Fruit fly (Drosophila melanogaster) whole organism, prepupa: ENCODE measurements around the gene CG7384.
A peak's percentile ranks its signal among the peaks of the same experiment; 100 is the strongest.

Experiments
- Blimp-1 ChIP-seq: fragments of 200-800 bp; sonication (Bioruptor generic); optimal IDR thresholded peaks from 3 replicates; lab custom pipeline; 2017; ENCODE audit warnings: missing biosample characterization, missing genetic modification characterization, mild to moderate bottlenecking, moderate library complexity, missing genetic modification reagents
- CG10631 ChIP-seq: fragments of 200-800 bp; sonication (Bioruptor generic); optimal IDR thresholded peaks from 2 replicates; lab custom pipeline; 2016; ENCODE audit warnings: missing biosample characterization, missing genetic modification characterization
- CG11902 ChIP-seq: fragments of 200-800 bp; sonication (Bioruptor generic); optimal IDR thresholded peaks from 3 replicates; lab custom pipeline; 2016; ENCODE audit warnings: missing biosample characterization, missing genetic modification characterization
- CG1621 ChIP-seq: fragments of 200-800 bp; sonication (Bioruptor generic); optimal IDR thresholded peaks from 3 replicates; lab custom pipeline; 2018; ENCODE audit warnings: missing biosample characterization, mild to moderate bottlenecking, missing genetic modification characterization
- CG16779 ChIP-seq: fragments of 200-800 bp; sonication (Bioruptor generic); optimal IDR thresholded peaks from 3 replicates; lab custom pipeline; 2017; ENCODE audit warnings: missing biosample characterization, mild to moderate bottlenecking, missing genetic modification characterization
- CG3032 ChIP-seq: fragments of 200-800 bp; optimal IDR thresholded peaks from 2 replicates; lab custom pipeline; 2019; ENCODE audit warnings: missing biosample characterization, mild to moderate bottlenecking, missing genetic modification characterization, moderate library complexity
- CG31627 ChIP-seq: fragments of 200-800 bp; sonication (Bioruptor generic); optimal IDR thresholded peaks from 3 replicates; lab custom pipeline; 2016; ENCODE audit warnings: missing biosample characterization, missing genetic modification characterization
- CG34406 ChIP-seq: fragments of 200-800 bp; sonication (Bioruptor generic); optimal IDR thresholded peaks from 3 replicates; lab custom pipeline; 2016; ENCODE audit warnings: missing biosample characterization, missing genetic modification characterization
- CG3919 ChIP-seq: fragments of 200-800 bp; sonication (Bioruptor generic); optimal IDR thresholded peaks from 3 replicates; lab custom pipeline; 2016; ENCODE audit warnings: missing biosample characterization, missing genetic modification characterization
- CG4318 ChIP-seq: fragments of 200-800 bp; sonication (Bioruptor generic); optimal IDR thresholded peaks from 3 replicates; lab custom pipeline; 2017; ENCODE audit warnings: missing biosample characterization, mild to moderate bottlenecking, missing genetic modification characterization
- CG6163 ChIP-seq: fragments of 200-800 bp; sonication (Bioruptor generic); IDR thresholded peaks from 3 replicates; pipeline ENCODE4 v1.3.6; 2022; ENCODE audit warnings: missing biosample characterization, missing genetic modification characterization
- CG6276 ChIP-seq: fragments of 200-800 bp; sonication (Bioruptor generic); optimal IDR thresholded peaks from 2 replicates; lab custom pipeline; 2017; ENCODE audit warnings: missing biosample characterization, mild to moderate bottlenecking, missing genetic modification characterization
- CG6792 ChIP-seq: fragments of 200-800 bp; sonication (Bioruptor generic); optimal IDR thresholded peaks from 3 replicates; lab custom pipeline; 2016; ENCODE audit warnings: missing biosample characterization, missing genetic modification characterization
- CG6808 ChIP-seq: fragments of 200-800 bp; sonication (Bioruptor generic); optimal IDR thresholded peaks from 3 replicates; lab custom pipeline; 2017; ENCODE audit warnings: missing biosample characterization, missing genetic modification characterization, mild to moderate bottlenecking, moderate library complexity, missing genetic modification reagents
- CG8119 ChIP-seq: fragments of 200-800 bp; sonication (Bioruptor generic); IDR thresholded peaks from 3 replicates; pipeline ENCODE4 v1.3.6; 2022; ENCODE audit warnings: missing biosample characterization, missing genetic modification characterization
- CG8632 ChIP-seq: fragments of 200-800 bp; sonication (Bioruptor generic); optimal IDR thresholded peaks from 3 replicates; lab custom pipeline; 2016; ENCODE audit warnings: missing biosample characterization, missing genetic modification characterization
- Eip75B ChIP-seq: fragments of 200-800 bp; sonication (Bioruptor generic); optimal IDR thresholded peaks from 3 replicates; lab custom pipeline; 2016; ENCODE audit warnings: missing biosample characterization, missing genetic modification characterization
- Eip78C ChIP-seq: fragments of 200-800 bp; sonication (Bioruptor generic); peaks from one replicate; lab custom pipeline; 2016; ENCODE audit warnings: missing biosample characterization, missing genetic modification characterization
- Eip93F ChIP-seq: fragments of 200-800 bp; sonication (Bioruptor generic); optimal IDR thresholded peaks from 2 replicates; lab custom pipeline; 2016; ENCODE audit warnings: missing biosample characterization, mild to moderate bottlenecking, missing genetic modification characterization
- Ets96B ChIP-seq: fragments of 200-800 bp; optimal IDR thresholded peaks from 2 replicates; lab custom pipeline; 2019; ENCODE audit warnings: missing biosample characterization, mild to moderate bottlenecking, missing genetic modification characterization, moderate library complexity
- Hr39 ChIP-seq: fragments of 200-800 bp; sonication (Bioruptor generic); optimal IDR thresholded peaks from 2 replicates; lab custom pipeline; 2016; ENCODE audit warnings: missing biosample characterization, missing genetic modification characterization
- Hr4 ChIP-seq: fragments of 200-800 bp; sonication (Bioruptor generic); optimal IDR thresholded peaks from 3 replicates; lab custom pipeline; 2016; ENCODE audit warnings: missing biosample characterization, missing genetic modification characterization
- Lpt ChIP-seq: fragments of 200-800 bp; sonication (Bioruptor generic); optimal IDR thresholded peaks from 3 replicates; lab custom pipeline; 2016; ENCODE audit warnings: missing biosample characterization, missing genetic modification characterization
- Smox ChIP-seq: fragments of 200-800 bp; sonication (Bioruptor generic); optimal IDR thresholded peaks from 3 replicates; lab custom pipeline; 2016; ENCODE audit warnings: missing biosample characterization, missing genetic modification characterization
- Sox14 ChIP-seq: fragments of 200-800 bp; sonication (Bioruptor generic); optimal IDR thresholded peaks from 3 replicates; lab custom pipeline; 2016; ENCODE audit warnings: missing biosample characterization, missing genetic modification characterization
- cyc ChIP-seq: fragments of 200-800 bp; sonication (Bioruptor generic); optimal IDR thresholded peaks from 3 replicates; lab custom pipeline; 2016; ENCODE audit warnings: missing biosample characterization, missing genetic modification characterization
- eg ChIP-seq: fragments of 200-800 bp; sonication (Bioruptor generic); IDR thresholded peaks from 3 replicates; pipeline ENCODE4 v1.3.6; 2022; ENCODE audit warnings: missing biosample characterization, missing genetic modification characterization
- esn ChIP-seq: fragments of 200-800 bp; sonication (Bioruptor generic); optimal IDR thresholded peaks from 2 replicates; lab custom pipeline; 2016; ENCODE audit warnings: missing biosample characterization, mild to moderate bottlenecking, missing genetic modification characterization, moderate library complexity
- fd59A ChIP-seq: fragments of 200-800 bp; sonication (Bioruptor generic); optimal IDR thresholded peaks from 2 replicates; lab custom pipeline; 2017; ENCODE audit warnings: missing biosample characterization, mild to moderate bottlenecking, missing genetic modification characterization, missing genetic modification reagents
- fd85E ChIP-seq: fragments of 200-800 bp; sonication (Bioruptor generic); optimal IDR thresholded peaks from 3 replicates; lab custom pipeline; 2016; ENCODE audit warnings: missing biosample characterization, missing genetic modification characterization
- lz ChIP-seq: fragments of 200-800 bp; sonication (Bioruptor generic); optimal IDR thresholded peaks from 3 replicates; lab custom pipeline; 2016; ENCODE audit warnings: missing biosample characterization, missing genetic modification characterization
- net ChIP-seq: fragments of 200-800 bp; sonication (Bioruptor generic); optimal IDR thresholded peaks from 3 replicates; lab custom pipeline; 2016; ENCODE audit warnings: missing biosample characterization, missing genetic modification characterization
- pdm3 ChIP-seq: fragments of 200-800 bp; sonication (Bioruptor generic); optimal IDR thresholded peaks from 3 replicates; lab custom pipeline; 2016; ENCODE audit warnings: missing biosample characterization, missing genetic modification characterization
- salr ChIP-seq, 2 experiments: fragments of 200-800 bp; sonication (Bioruptor generic); optimal IDR thresholded peaks; 3 replicates each; lab custom pipeline; 2016 to 2018; ENCODE audit warnings: missing biosample characterization in 2 of 2, missing genetic modification characterization in 2 of 2, mild to moderate bottlenecking in 1 of 2
- spab ChIP-seq: fragments of 200-800 bp; sonication (Bioruptor generic); optimal IDR thresholded peaks from 2 replicates; lab custom pipeline; 2017; ENCODE audit warnings: missing biosample characterization, mild to moderate bottlenecking, missing genetic modification characterization, missing genetic modification reagents
- ss ChIP-seq, 2 experiments: fragments of 200-800 bp; sonication (Bioruptor generic); optimal IDR thresholded peaks; 2 replicates in 1 of 2; 3 replicates in 1 of 2; lab custom pipeline; 2017 to 2018; ENCODE audit warnings: mild to moderate bottlenecking in 2 of 2, missing biosample characterization in 2 of 2, missing genetic modification characterization in 2 of 2, moderate library complexity in 1 of 2
- svp ChIP-seq: fragments of 200-800 bp; sonication (Bioruptor generic); peaks from one replicate; lab custom pipeline; 2016; ENCODE audit warnings: missing biosample characterization, missing genetic modification characterization
- topi ChIP-seq: fragments of 200-800 bp; sonication (Bioruptor generic); optimal IDR thresholded peaks from 3 replicates; lab custom pipeline; 2016; ENCODE audit warnings: missing biosample characterization, missing genetic modification characterization
- vri ChIP-seq: fragments of 200-800 bp; sonication (Bioruptor generic); optimal IDR thresholded peaks from 3 replicates; lab custom pipeline; 2016; ENCODE audit warnings: missing biosample characterization, mild to moderate bottlenecking, missing genetic modification characterization

Gene CG7384

DNA sequence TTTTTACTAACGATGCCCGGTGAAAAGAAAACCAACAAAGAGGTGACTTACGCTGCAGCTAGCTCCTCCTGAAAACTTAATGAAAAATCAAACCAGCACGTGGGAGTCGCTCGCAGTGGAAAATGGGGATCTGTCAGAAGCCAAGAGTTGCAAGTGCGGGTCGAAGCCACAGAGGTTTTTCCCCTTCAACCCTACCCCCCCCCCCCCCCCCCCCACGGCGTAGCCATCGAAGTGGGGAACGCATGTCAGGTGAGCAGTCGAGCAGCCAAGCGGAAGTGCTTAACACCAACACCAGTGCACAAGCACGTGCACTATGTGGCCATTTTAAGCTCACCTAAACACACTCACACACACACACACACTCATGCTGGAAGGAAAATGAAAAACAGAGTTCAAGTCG lies 29.1 kb upstream of the CG7384 start:
- TF ChIP-seq Hr39 (GFP tag; lab: Kevin White, UChicago) = no peak
- TF ChIP-seq fd59A (GFP tag; lab: Kevin White, UChicago) = no peak
- TF ChIP-seq eg (GFP tag; lab: Robert Waterston, UW) = no peak
- no peak for TF ChIP-seq topi (GFP tag; lab: Kevin White, UChicago)
- no peak for TF ChIP-seq Blimp-1 (GFP tag; lab: Kevin White, UChicago)
- no peak for TF ChIP-seq Lpt
- no peak for TF ChIP-seq Eip93F (GFP tag; lab: Kevin White, UChicago)
- no peak for TF ChIP-seq CG1621 (tag; lab: Kevin White, UChicago)
- no peak for TF ChIP-seq Ets96B (tag; lab: Kevin White, UChicago)
- TF ChIP-seq CG31627 (GFP tag; lab: Kevin White, UChicago) = no peak
- TF ChIP-seq ss (GFP tag; optimal IDR thresholded peaks at IDR 0.05; lab: Kevin White, UChicago) = no peak
- no peak for TF ChIP-seq Eip78C (GFP tag; lab: Kevin White, UChicago)
- TF ChIP-seq cyc (GFP tag; lab: Kevin White, UChicago) = no peak
- no peak for TF ChIP-seq Sox14 (GFP tag; lab: Kevin White, UChicago)
- TF ChIP-seq CG11902 = no peak
- no peak for TF ChIP-seq spab (GFP tag; lab: Kevin White, UChicago)
- TF ChIP-seq, all 60 proteins: peak for 0

DNA sequence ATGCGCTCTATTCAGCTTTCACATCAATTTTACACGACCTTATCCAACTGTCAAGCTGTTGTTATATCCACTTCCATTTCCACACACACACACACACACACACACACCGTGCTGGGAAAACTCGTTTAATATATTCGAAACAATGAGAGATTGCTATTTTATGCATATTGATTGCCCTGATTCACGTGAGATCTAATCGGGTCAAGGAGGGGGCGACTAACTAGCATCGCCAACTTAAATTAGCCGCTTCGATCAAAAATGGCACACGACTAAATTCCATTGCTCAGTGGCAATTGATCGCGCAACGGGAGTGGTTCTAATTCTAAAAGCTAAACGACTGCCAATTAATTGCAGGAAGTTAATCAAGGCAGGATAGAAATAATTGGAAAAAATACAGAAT lies 23.8 kb upstream of the CG7384 start, which contains the start of gene CG18302:
Gene CG18302, plus strand, starts transcription at position 301 of the 400 bp plus-strand sequence.
- TF ChIP-seq CG6163 = no peak
- TF ChIP-seq ss (GFP tag; optimal IDR thresholded peaks at IDR 0.05; lab: Kevin White, UChicago) = no peak
- no peak for TF ChIP-seq CG34406 (GFP tag; lab: Kevin White, UChicago)

DNA sequence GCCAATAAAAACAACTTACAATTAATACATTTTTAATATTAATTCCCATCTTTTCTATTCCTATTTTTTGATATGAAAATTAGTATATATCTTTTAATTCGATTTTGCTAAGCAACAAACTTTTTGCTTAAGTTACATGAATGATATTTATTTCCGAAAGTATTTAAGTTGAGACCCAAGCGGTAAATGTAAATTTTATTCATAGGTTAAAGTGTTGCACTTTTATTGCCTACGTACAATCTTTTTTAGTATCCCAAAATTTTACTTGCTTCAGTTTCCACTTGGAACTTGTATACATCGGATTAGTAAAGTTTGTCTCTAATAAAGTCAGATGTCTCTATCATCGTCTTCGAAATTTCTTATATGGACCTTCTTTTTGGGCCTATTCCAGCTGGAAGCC lies 21.3 kb upstream of the CG7384 start, which contains the start of gene CG18301:
Gene CG18301, plus strand, starts transcription at position 301 of the 400 bp plus-strand sequence.
- no peak for TF ChIP-seq esn (GFP tag; lab: Kevin White, UChicago)
- no peak for TF ChIP-seq Eip75B (GFP tag; lab: Kevin White, UChicago)
- no peak for TF ChIP-seq Smox (GFP tag; lab: Kevin White, UChicago)

DNA sequence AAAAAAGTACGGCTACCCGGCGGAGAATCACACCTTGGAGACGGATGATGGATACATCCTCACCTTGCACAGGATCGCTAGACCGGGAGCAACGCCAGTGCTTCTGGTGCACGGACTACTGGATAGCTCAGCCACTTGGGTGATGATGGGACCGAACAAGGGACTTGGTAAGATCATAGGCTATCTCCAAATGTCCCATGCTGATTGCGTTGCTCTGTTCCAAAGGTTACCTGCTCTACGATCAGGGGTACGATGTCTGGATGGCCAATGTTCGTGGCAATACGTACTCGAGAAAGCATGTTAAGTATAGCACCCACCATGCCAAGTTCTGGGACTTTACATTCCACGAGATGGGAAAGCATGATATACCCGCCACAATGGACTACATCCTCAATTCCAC lies 19.8 kb upstream of the CG7384 start:
- TF ChIP-seq CG6808 (GFP tag; lab: Kevin White, UChicago) (no peak), svp (GFP tag; lab: Kevin White, UChicago) (peak; percentile 93)

DNA sequence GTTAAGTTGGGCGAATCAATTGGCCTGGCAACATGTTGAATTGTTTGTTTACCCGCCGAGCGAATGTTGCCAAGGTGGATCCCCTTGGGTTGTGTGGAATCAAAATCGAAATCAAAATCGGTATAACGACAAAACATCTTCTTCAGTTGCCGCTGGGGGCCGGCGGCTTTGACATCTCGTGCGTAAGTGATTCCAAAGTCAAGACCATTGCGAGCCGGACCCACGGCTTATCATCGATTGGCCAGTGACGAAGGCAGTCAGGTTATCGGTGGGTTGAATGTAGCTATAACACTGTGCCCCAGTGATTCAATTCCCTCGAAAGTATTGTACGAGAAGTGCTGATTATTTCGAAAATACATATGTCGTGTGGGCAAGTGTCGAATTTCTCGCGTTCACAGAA lies 18.7 kb upstream of the CG7384 start:
- no peak for TF ChIP-seq salr (GFP tag; optimal IDR thresholded peaks at IDR 0.05; lab: Kevin White, UChicago)
- no peak for TF ChIP-seq CG6163
- TF ChIP-seq svp (GFP tag; lab: Kevin White, UChicago) = peak; percentile 99
- no peak for TF ChIP-seq CG3919

DNA sequence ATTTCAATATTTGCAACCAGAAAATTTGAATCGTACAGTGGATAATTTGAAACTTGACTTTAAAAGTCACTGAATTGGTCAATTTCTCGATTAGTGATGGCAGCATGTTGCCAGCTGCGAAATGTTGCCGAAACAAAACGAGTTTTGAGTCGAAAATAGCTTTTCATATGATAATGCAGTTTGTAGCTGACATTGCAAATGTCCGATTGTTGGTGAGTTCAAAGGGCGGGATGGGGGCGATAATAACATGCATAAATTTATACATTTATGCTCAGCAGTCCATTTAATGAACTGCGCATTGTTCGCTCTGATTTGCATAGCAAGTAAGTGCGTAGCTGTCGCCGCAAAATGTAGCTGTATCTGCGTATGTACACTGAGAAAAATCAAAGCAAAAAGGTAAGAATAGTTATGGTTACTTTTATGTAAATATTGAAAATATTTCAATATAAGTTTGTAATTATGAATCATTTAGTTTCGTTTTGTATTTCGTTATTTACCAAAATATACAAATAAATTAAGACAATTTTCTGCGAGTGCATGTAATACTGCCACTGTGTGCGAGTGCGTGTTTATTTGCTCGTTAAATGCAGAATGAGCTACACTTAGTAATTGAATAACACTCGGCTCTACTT lies 16.8 kb upstream of the CG7384 start, which contains the start of gene Lip4:
Gene Lip4, plus strand, starts transcription at position 620 of the 632 bp plus-strand sequence.
- TF ChIP-seq CG6276 (peak; percentile 56), ss (GFP tag; optimal IDR thresholded peaks at IDR 0.05; lab: Kevin White, UChicago) (peak; percentile 47 to 70), pdm3 (peak; percentile 68), CG10631 (GFP tag; lab: Kevin White, UChicago) (peak; percentile 64), CG3032 (tag; lab: Kevin White, UChicago) (no peak), esn (GFP tag; lab: Kevin White, UChicago) (peak; percentile 65), Lpt (peak; percentile 54), CG6808 (GFP tag; lab: Kevin White, UChicago) (peak; percentile 64), CG11902 (peak; percentile 38), CG8632 (GFP tag; lab: Kevin White, UChicago) (peak; percentile 57), salr (GFP tag; optimal IDR thresholded peaks at IDR 0.05; lab: Kevin White, UChicago) (peak in 1 of 2 experiments; percentile 35), topi (GFP tag; lab: Kevin White, UChicago) (peak; percentile 50), CG3919 (peak; percentile 73), CG16779 (tag; lab: Kevin White, UChicago) (peak; percentile 26), fd85E (GFP tag; lab: Kevin White, UChicago) (no peak), Sox14 (GFP tag; lab: Kevin White, UChicago) (peak; percentile 46), CG6792 (GFP tag; lab: Kevin White, UChicago) (peak; percentile 54), lz (GFP tag; lab: Kevin White, UChicago) (peak; percentile 43), Eip75B (GFP tag; lab: Kevin White, UChicago) (peak; percentile 64), net (GFP tag; lab: Kevin White, UChicago) (peak; percentile 65), CG4318 (GFP tag; lab: Kevin White, UChicago) (peak; percentile 10), Hr4 (GFP tag; lab: Kevin White, UChicago) (peak; percentile 77), vri (GFP tag; lab: Kevin White, UChicago) (peak; percentile 14), svp (GFP tag; lab: Kevin White, UChicago) (peak; percentile 84), CG8119 (peak; percentile 87; the same call in 2 of the 3 replicates)
